Worm (Caenorhabditis elegans) whole organism, late embryonic: ENCODE data around the gene cest-3.

ENCODE experiments used
- C38D4.7 ChIP-seq: fragments of 200-800 bp; sonication (Bioruptor generic); optimal IDR thresholded peaks from 2 replicates; lab custom pipeline; 2018; ENCODE audit warnings: mild to moderate bottlenecking, missing genetic modification characterization, moderate library complexity, missing compliant biosample characterization
- K09A11.1 ChIP-seq: sonication (generic microtip); optimal IDR thresholded peaks from 2 replicates; lab custom pipeline; 2017; ENCODE audit warnings: antibody characterized with exemption, mild to moderate bottlenecking, missing genetic modification characterization, missing compliant biosample characterization; ENCODE audit not compliant: insufficient read depth
- T23F11.4 ChIP-seq: fragments of 200-800 bp; sonication (Bioruptor generic); optimal IDR thresholded peaks from 2 replicates; lab custom pipeline; 2018; ENCODE audit warnings: mild to moderate bottlenecking, missing genetic modification characterization, missing compliant biosample characterization
- Y22D7AL.16 ChIP-seq: sonication (generic microtip); optimal IDR thresholded peaks from 2 replicates; lab custom pipeline; 2016; ENCODE audit warnings: missing genetic modification characterization, missing compliant biosample characterization
- ahr-1 ChIP-seq: sonication (generic microtip); optimal IDR thresholded peaks from 2 replicates; lab custom pipeline; 2016; ENCODE audit warnings: missing genetic modification characterization, missing compliant biosample characterization
- ceh-14 ChIP-seq: sonication (generic microtip); optimal IDR thresholded peaks from 2 replicates; lab custom pipeline; 2016; ENCODE audit warnings: missing genotype, missing genetic modification characterization, missing compliant biosample characterization
- ceh-30 ChIP-seq: fragments of 150-350 bp; optimal IDR thresholded peaks from 2 replicates; lab custom pipeline; 2014; ENCODE audit warnings: missing biosample characterization, missing genetic modification characterization
- ceh-34 ChIP-seq: sonication (generic microtip); optimal IDR thresholded peaks from 2 replicates; lab custom pipeline; 2016; ENCODE audit warnings: mild to moderate bottlenecking, missing genetic modification characterization, missing compliant biosample characterization
- ceh-45 ChIP-seq: fragments of 200-800 bp; sonication (Bioruptor generic); IDR thresholded peaks from 2 replicates; pipeline ENCODE4 v1.3.6; 2022; ENCODE audit warnings: missing genetic modification reagents, missing genetic modification characterization, missing compliant biosample characterization
- ceh-48 ChIP-seq: sonication (generic microtip); optimal IDR thresholded peaks from 2 replicates; lab custom pipeline; 2016; ENCODE audit warnings: missing genetic modification characterization, inconsistent platforms, missing compliant biosample characterization
- ceh-9 ChIP-seq: sonication (generic microtip); optimal IDR thresholded peaks from 2 replicates; lab custom pipeline; 2016; ENCODE audit warnings: mild to moderate bottlenecking, missing genetic modification characterization, inconsistent platforms, missing compliant biosample characterization
- eyg-1 ChIP-seq: sonication (generic microtip); optimal IDR thresholded peaks from 2 replicates; lab custom pipeline; 2016; ENCODE audit warnings: missing genotype, missing genetic modification characterization, missing compliant biosample characterization
- fax-1 ChIP-seq: sonication (generic microtip); optimal IDR thresholded peaks from 2 replicates; lab custom pipeline; 2016; ENCODE audit warnings: missing genotype, missing genetic modification characterization, missing compliant biosample characterization
- fkh-6 ChIP-seq: sonication (generic microtip); optimal IDR thresholded peaks from 2 replicates; lab custom pipeline; 2016; ENCODE audit warnings: missing genetic modification characterization, missing compliant biosample characterization
- lim-6 ChIP-seq: sonication (generic microtip); optimal IDR thresholded peaks from 2 replicates; lab custom pipeline; 2016; ENCODE audit warnings: missing genetic modification characterization, missing compliant biosample characterization
- madf-2 ChIP-seq: sonication (generic microtip); optimal IDR thresholded peaks from 2 replicates; lab custom pipeline; 2017; ENCODE audit warnings: missing genetic modification characterization, missing compliant biosample characterization
- nhr-11 ChIP-seq: fragments of 150-350 bp; optimal IDR thresholded peaks from 2 replicates; lab custom pipeline; 2014; ENCODE audit warnings: missing biosample characterization, missing genetic modification characterization
- npax-4 ChIP-seq: sonication (generic microtip); optimal IDR thresholded peaks from 2 replicates; lab custom pipeline; 2016; ENCODE audit warnings: missing genetic modification characterization, missing compliant biosample characterization
- odd-2 ChIP-seq: sonication (generic microtip); optimal IDR thresholded peaks from 2 replicates; lab custom pipeline; 2017; ENCODE audit warnings: antibody characterized with exemption, mild to moderate bottlenecking, missing genetic modification characterization, missing compliant biosample characterization
- pat-9 ChIP-seq: fragments of 200-800 bp; sonication (Bioruptor generic); optimal IDR thresholded peaks from 2 replicates; lab custom pipeline; 2018; ENCODE audit warnings: mild to moderate bottlenecking, missing genetic modification characterization, moderate library complexity, missing compliant biosample characterization
- pha-2 ChIP-seq: sonication (generic microtip); optimal IDR thresholded peaks from 2 replicates; lab custom pipeline; 2017; ENCODE audit warnings: mild to moderate bottlenecking, missing genetic modification characterization, missing compliant biosample characterization
- pha-4 ChIP-seq: fragments of 150-350 bp; optimal IDR thresholded peaks from 2 replicates; lab custom pipeline; 2018; ENCODE audit warnings: missing biosample characterization, missing genetic modification reagents, missing genetic modification characterization
- pqm-1 ChIP-seq: sonication (generic microtip); optimal IDR thresholded peaks from 2 replicates; lab custom pipeline; 2016; ENCODE audit warnings: missing genetic modification characterization, missing compliant biosample characterization
- ref-2 ChIP-seq: sonication (generic microtip); optimal IDR thresholded peaks from 2 replicates; lab custom pipeline; 2016; ENCODE audit warnings: missing genetic modification characterization, missing compliant biosample characterization
- sox-2 ChIP-seq: fragments of 200-800 bp; sonication (Bioruptor generic); IDR thresholded peaks from 2 replicates; pipeline ENCODE4 v1.3.6; 2022; ENCODE audit warnings: missing genetic modification reagents, missing genetic modification characterization, missing compliant biosample characterization
- sox-4 ChIP-seq: sonication (generic microtip); optimal IDR thresholded peaks from 2 replicates; lab custom pipeline; 2017; ENCODE audit warnings: mild to moderate bottlenecking, missing genetic modification characterization, inconsistent platforms, missing compliant biosample characterization
- syd-9 ChIP-seq: sonication (generic microtip); optimal IDR thresholded peaks from 2 replicates; lab custom pipeline; 2016; ENCODE audit warnings: mild to moderate bottlenecking, missing genetic modification characterization, moderate library complexity, missing compliant biosample characterization
- tbx-2 ChIP-seq: sonication (generic microtip); optimal IDR thresholded peaks from 2 replicates; lab custom pipeline; 2016; ENCODE audit warnings: missing genetic modification characterization, missing compliant biosample characterization
- ttx-3 ChIP-seq: sonication (generic microtip); optimal IDR thresholded peaks from 2 replicates; lab custom pipeline; 2016; ENCODE audit warnings: missing genetic modification reagents, missing genetic modification characterization, missing compliant biosample characterization
- unc-42 ChIP-seq: sonication (generic microtip); optimal IDR thresholded peaks from 2 replicates; lab custom pipeline; 2016; ENCODE audit warnings: missing genotype, missing genetic modification characterization, missing compliant biosample characterization
- unc-55 ChIP-seq: sonication (generic microtip); optimal IDR thresholded peaks from 2 replicates; lab custom pipeline; 2017; ENCODE audit warnings: missing biosample characterization, missing genetic modification reagents, missing genetic modification characterization
- unc-86 ChIP-seq: sonication (generic microtip); optimal IDR thresholded peaks from 2 replicates; lab custom pipeline; 2016; ENCODE audit warnings: missing genetic modification characterization, missing compliant biosample characterization
- ztf-16 ChIP-seq: sonication (generic microtip); optimal IDR thresholded peaks from 2 replicates; lab custom pipeline; 2017; ENCODE audit warnings: missing genetic modification characterization, missing compliant biosample characterization

The cest-3 gene

ce11 chrX:12212801-12213200 lies 28.6 kb upstream of the cest-3 start, which contains the start of gene cab-1:
TSS of gene cab-1 (minus strand) at chrX:12212901.
- TF ChIP-seq lim-6 (tag; lab: Kevin White, UChicago) (no peak), pat-9 (no peak), eyg-1 (tag; lab: Kevin White, UChicago) (no peak), sox-4 (no peak), ceh-30 (tag; lab: Kevin White, UChicago) (no peak), tbx-2 (tag; lab: Kevin White, UChicago) (no peak), pqm-1 (no peak), madf-2 (no peak), Y22D7AL.16 (tag; lab: Kevin White, UChicago) (no peak), ceh-9 (tag; lab: Kevin White, UChicago) (no peak)
- TF ChIP-seq, all 69 proteins: peak for 0

- no peak for TF ChIP-seq odd-2 (tag; lab: Kevin White, UChicago)
- no peak for TF ChIP-seq syd-9
Measured at ce11 chrX:12216943-12217342, 24.5 kb upstream of the cest-3 start, which contains the start of gene C23H4.8. TSS of gene C23H4.8 (plus strand) at chrX:12217243.

DNA sequence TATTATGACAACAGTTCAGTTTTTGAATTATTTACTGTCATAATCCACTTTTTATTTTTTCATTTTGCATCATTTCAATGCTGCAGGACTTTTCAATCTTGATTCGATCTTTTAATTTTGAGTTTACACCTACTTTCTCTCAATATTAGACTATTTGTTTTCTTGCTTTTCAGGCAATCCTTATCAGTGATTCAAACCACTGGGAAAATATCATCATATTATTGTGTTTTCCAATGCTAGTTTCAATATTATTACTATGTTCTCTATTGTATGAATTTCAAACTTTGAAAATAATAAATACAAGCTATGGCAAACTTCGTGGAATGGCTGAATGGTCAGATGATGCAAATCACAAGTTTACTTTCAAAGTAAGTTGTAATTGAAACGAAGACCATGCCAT lies 22.0 kb upstream of the cest-3 start, which contains the start of gene cest-8:
TSS of gene cest-8 (plus strand) at position 184 of the 400 bp plus-strand sequence.
- TF ChIP-seq pat-9 (no peak), npax-4 (no peak), lim-6 (tag; lab: Kevin White, UChicago) (no peak), ceh-30 (tag; lab: Kevin White, UChicago) (no peak), fkh-6 (tag; lab: Kevin White, UChicago) (no peak), fax-1 (tag; lab: Kevin White, UChicago) (no peak), ceh-34 (tag; lab: Kevin White, UChicago) (no peak), ttx-3 (tag; lab: Kevin White, UChicago) (no peak), sox-2 (no peak), ceh-9 (tag; lab: Kevin White, UChicago) (no peak), K09A11.1 (tag; lab: Kevin White, UChicago) (no peak), tbx-2 (tag; lab: Kevin White, UChicago) (no peak), syd-9 (no peak), T23F11.4 (GFP tag; lab: Kevin White, UChicago) (no peak)

DNA sequence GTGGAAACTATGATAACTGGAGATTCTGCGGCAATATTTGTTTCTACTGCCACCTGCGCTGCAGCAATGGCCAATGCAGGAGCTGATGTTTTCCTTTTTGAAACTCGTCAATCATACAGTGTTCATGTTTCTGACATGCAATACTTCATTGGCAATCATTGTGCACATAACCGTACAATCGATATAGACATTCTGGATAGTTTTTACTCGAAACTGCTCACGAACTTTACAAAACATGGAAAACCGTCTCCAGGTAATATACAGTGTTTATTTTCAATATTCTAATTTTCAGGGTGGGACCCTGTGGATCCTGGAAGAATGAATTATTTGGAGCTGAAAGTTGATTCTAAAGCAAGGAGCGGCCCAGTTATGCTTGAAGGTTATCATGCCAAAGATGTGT lies 19.6 kb upstream of the cest-3 start, which contains the start of gene cest-9.2:
TSS of gene cest-9.2 (plus strand) at position 301 of the 400 bp plus-strand sequence.
- TF ChIP-seq odd-2 (tag; lab: Kevin White, UChicago) (no peak), ceh-45 (no peak), T23F11.4 (GFP tag; lab: Kevin White, UChicago) (no peak), unc-42 (no peak), ceh-14 (tag; lab: Kevin White, UChicago) (no peak), ceh-9 (tag; lab: Kevin White, UChicago) (no peak), unc-86 (tag; lab: Kevin White, UChicago) (no peak), ahr-1 (no peak), pha-4 (tag; lab: Kevin White, UChicago) (no peak), ref-2 (tag; lab: Kevin White, UChicago) (no peak), pat-9 (no peak), unc-55 (GFP tag; lab: Kevin White, UChicago) (no peak), ceh-48 (tag; lab: Kevin White, UChicago) (no peak), C38D4.7 (GFP tag; lab: Kevin White, UChicago) (no peak), ztf-16 (tag; lab: Kevin White, UChicago) (no peak), tbx-2 (tag; lab: Kevin White, UChicago) (no peak), nhr-11 (no peak)

DNA sequence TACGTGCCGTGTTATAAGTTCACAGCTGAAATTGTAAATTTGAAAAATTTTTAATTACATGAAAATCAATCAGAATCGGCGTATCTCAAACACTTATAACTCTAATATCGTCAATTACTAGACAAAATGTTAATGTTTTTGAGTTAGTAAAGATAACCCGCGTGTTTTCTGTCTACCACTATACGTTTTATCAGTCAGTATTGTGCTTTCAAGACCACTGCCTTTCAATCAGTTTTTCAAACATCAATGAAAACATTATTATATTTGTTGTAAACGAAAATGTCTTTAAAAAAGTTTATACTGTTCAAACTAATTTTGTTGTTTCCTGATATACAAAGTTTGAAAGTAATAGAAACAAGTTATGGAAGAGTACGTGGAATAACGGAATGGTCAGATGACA lies 18.7 kb upstream of the cest-3 start:
- TF ChIP-seq pha-2 (tag; lab: Kevin White, UChicago) (no peak), nhr-11 (no peak)
